Fruit fly (Drosophila melanogaster) whole organism: Measurements from ENCODE around the gene Schip1.

ENCODE experiments used
- Dll ChIP-seq: fragments of >200 bp; optimal IDR thresholded peaks from 2 replicates; lab custom pipeline; 2017
- EcR ChIP-seq, 2 experiments: fragments of >200 bp; optimal IDR thresholded peaks; 2 replicates each; lab custom pipeline; 2017; ENCODE audit warnings: missing biosample characterization in 2 of 2, missing genetic modification characterization in 2 of 2, missing genetic modification reagents in 2 of 2
- psq ChIP-seq: fragments of >200 bp; optimal IDR thresholded peaks from 2 replicates; lab custom pipeline; 2017
- usp ChIP-seq: fragments of >200 bp; optimal IDR thresholded peaks from 2 replicates; lab custom pipeline; 2017; ENCODE audit warnings: missing biosample characterization, missing genetic modification characterization, mixed read lengths

dm6 chr2L:10334213-10334612 lies 3.3 kb upstream of the Schip1 start:
- TF ChIP-seq Dll (lab: Kevin White, UChicago): no peak
- no peak for TF ChIP-seq EcR (GFP tag; optimal IDR thresholded peaks at IDR 0.05; lab: Kevin White, UChicago)
- no peak for TF ChIP-seq psq
- TF ChIP-seq usp (GFP tag; lab: Kevin White, UChicago): no peak
